Worm (Caenorhabditis elegans): ENCODE data around the gene F43E2.1.
A peak's percentile ranks its signal among the peaks of the same experiment; 100 is the strongest.

Gene F43E2.1

DNA sequence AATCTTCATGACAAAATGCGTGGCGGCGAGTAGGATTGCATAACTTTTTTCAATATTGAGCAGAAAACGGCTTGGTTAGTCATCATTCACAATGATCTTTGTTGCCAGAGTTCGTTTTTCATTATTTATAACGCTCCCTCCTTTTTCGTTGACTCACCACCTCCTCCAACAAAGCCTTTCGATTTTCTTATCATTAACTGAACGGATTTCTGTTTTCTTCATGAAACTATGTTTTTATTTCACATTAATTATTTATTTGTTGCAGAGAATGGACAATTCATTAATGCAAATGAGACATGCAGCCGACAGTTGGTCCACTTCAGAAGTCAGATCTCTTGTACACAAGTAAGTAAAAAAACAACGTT is 19.6 kb downstream of the F43E2.1 start, which contains the start of gene bath-44:
Gene bath-44, plus strand, starts transcription at position 266 of the 365 bp plus-strand sequence.
- TF ChIP-seq zip-8 (tag; optimal IDR thresholded peaks at IDR 0.05) = no peak
- no peak for TF ChIP-seq cnd-1 (tag; optimal IDR thresholded peaks at IDR 0.05)

DNA sequence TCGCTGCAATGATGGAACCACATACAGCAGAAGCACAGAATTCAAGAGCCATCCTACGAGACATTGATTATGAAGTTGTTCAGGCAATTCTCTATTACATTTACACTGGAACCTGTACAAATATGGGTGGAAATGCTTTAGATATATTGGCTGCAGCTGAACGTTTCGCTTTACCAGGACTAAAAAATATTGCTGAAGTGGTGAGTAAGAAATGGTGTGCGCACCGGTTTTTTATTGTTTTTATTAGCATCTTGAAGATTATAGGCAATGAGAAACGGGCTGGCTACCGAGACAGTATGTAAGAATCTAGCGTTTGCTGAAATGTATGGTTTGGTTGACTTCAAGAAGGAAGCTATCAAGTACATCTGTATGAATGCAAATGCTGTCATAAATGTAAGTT is 21.0 kb downstream of the F43E2.1 start:
- TF ChIP-seq lsy-2 (tag; optimal IDR thresholded peaks at IDR 0.05) (no peak), lin-32 (GFP tag; optimal IDR thresholded peaks at IDR 0.05) (no peak), snpc-4 (tag; optimal IDR thresholded peaks at IDR 0.05) (no peak), lin-13 (tag; optimal IDR thresholded peaks at IDR 0.05) (no peak), nhr-12 (tag; optimal IDR thresholded peaks at IDR 0.05) (no peak)

DNA sequence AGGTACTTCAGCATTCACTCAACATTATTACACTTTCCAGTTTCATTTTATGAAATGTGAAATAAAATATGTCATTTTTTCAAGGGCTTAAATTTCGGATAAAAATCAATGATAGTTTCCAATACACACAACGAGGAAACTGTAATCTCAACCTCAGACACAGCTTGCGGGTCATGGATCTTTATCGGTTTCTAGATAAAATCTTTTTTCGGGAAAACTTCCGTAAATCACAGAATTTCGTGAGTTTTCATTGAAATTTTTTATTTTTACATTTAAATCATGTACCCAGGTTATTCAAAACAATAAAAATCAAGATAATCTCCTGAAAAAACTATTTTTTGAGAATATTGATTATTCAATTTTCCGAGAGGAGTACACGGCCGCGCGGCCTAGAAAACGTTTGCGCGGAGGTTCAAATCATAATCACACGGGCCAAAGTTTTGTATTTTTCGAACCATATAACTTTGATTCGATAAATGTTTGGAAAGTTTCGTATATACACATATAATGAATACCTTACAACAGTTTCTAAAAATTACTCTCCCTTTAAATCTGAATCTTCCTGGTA is 22.3 kb downstream of the F43E2.1 start:
- TF ChIP-seq elt-1 (tag; optimal IDR thresholded peaks at IDR 0.05; ENCODE audit: borderline replicate concordance, insufficient read depth) (peak; percentile 81), ceh-83 (GFP tag; optimal IDR thresholded peaks at IDR 0.05) (no peak)

DNA sequence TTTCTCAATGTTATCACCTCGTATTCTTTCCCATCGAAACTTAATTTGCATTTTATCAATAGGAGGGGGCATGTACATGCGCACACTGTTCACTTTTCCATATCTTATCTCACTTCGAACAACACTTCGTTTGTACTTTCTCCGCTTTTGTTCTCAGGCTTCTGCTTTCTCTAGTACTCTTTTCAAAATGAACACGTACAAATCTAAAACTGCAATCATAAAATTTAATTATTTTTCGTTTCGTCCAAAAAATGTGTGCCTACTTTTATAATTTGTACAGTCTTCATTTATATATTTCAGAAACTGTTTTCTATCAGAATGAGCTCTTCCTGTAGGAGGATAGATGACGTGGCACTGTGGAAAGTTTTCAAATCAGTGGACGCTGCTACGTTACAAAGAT is 23.6 kb downstream of the F43E2.1 start, which contains the start of gene C07D10.1:
Gene C07D10.1, plus strand, starts transcription at position 301 of the 400 bp plus-strand sequence.
- TF ChIP-seq lin-32 (GFP tag; optimal IDR thresholded peaks at IDR 0.05) (no peak), snpc-4 (tag; optimal IDR thresholded peaks at IDR 0.05) (no peak), nhr-237 (tag; optimal IDR thresholded peaks at IDR 0.05) (no peak), unc-39 (tag; optimal IDR thresholded peaks at IDR 0.05) (no peak), hlh-1 (tag; optimal IDR thresholded peaks at IDR 0.05) (no peak), ceh-83 (GFP tag; optimal IDR thresholded peaks at IDR 0.05) (no peak), ces-1 (GFP tag; optimal IDR thresholded peaks at IDR 0.05) (no peak)

DNA sequence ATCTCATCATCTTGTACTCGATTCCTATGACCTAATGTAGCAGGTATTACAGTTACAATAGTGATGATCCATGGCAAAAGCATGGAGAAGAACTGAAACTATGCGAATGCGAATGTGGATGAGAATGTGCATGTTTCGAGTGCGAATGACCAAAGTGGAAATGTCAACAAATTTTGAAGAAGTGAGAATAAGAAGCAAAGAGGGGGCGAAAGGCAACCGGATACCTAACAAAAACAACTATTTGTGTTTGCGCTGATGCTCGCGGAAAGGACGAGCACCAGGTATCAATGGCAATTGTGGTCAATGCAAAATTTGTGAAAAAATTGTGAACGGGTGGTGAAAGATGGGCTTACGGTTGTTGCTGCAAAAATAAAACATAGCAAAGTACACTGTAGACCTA is 27.5 kb downstream of the F43E2.1 start, which contains the start of gene nas-7:
Gene nas-7, minus strand, starts transcription at position 101 of the 400 bp plus-strand sequence.
- TF ChIP-seq nhr-28 (tag; optimal IDR thresholded peaks at IDR 0.05) (no peak), ham-2 (GFP tag; optimal IDR thresholded peaks at IDR 0.05) (no peak)

DNA sequence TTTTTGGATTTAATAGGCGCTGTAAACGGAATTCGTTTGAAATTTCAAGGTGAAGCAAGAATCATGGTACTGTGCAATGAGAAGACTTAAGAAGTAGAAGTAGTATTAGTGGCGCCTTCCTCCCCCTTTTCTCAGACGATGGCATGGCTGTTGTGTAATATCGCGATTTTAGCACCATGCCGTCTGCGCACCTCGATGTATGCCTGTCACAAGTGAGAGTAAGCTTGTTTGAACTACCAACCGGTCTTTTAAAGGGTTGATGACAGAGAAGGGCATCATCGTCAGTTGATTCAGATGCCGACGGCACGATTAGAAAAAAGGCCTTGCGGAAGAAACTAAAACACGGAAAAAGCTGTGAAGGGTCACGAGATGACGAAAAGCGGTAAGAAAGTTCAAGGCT is 28.9 kb downstream of the F43E2.1 start:
- TF ChIP-seq ceh-39 (tag; optimal IDR thresholded peaks at IDR 0.05) = no peak
- no peak for TF ChIP-seq lsy-2 (tag; optimal IDR thresholded peaks at IDR 0.05)
- no peak for TF ChIP-seq mab-5 (tag; optimal IDR thresholded peaks at IDR 0.05)
- TF ChIP-seq mls-2 (tag; optimal IDR thresholded peaks at IDR 0.05) = no peak
- TF ChIP-seq sem-2 (GFP tag; optimal IDR thresholded peaks at IDR 0.05) = no peak
- no peak for TF ChIP-seq ceh-43 (GFP tag; optimal IDR thresholded peaks at IDR 0.05)
- TF ChIP-seq elt-3 (tag; optimal IDR thresholded peaks at IDR 0.05) = no peak
- no peak for TF ChIP-seq unc-39 (tag; optimal IDR thresholded peaks at IDR 0.05)
- no peak for TF ChIP-seq nhr-28 (tag; optimal IDR thresholded peaks at IDR 0.05)
- no peak for TF ChIP-seq drap-1 (GFP tag; optimal IDR thresholded peaks at IDR 0.05)
- no peak for TF ChIP-seq tbx-8 (GFP tag; optimal IDR thresholded peaks at IDR 0.05)
- no peak for TF ChIP-seq snpc-4 (tag; optimal IDR thresholded peaks at IDR 0.05)
- no peak for TF ChIP-seq unc-62 (GFP tag; optimal IDR thresholded peaks at IDR 0.05)

DNA sequence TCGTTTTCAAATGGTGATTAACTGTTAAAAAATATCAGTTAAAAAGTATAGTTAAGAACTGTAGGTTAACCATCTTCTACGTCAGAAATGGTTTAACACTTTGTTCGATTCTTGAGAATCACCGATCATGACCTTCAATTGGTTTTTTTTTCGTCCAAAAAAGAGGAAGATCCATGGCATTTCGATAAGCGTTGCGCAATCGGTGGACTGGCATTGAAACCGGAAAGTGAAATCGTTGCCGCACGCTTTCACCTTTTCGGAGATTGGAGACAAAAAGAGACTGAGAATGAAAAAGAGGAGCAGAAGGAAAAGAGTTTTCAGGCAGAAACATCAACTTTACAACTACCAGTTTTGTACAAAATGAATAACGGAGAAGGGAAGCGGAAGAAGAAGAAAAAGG is 30.2 kb downstream of the F43E2.1 start:
- TF ChIP-seq ham-2 (GFP tag; optimal IDR thresholded peaks at IDR 0.05) = peak; percentile 24
- peak; percentile 68 for TF ChIP-seq zip-8 (tag; optimal IDR thresholded peaks at IDR 0.05)
- peak; percentile 89 for TF ChIP-seq blmp-1 (tag; optimal IDR thresholded peaks at IDR 0.05)
- TF ChIP-seq nhr-28 (tag; optimal IDR thresholded peaks at IDR 0.05) = no peak

DNA sequence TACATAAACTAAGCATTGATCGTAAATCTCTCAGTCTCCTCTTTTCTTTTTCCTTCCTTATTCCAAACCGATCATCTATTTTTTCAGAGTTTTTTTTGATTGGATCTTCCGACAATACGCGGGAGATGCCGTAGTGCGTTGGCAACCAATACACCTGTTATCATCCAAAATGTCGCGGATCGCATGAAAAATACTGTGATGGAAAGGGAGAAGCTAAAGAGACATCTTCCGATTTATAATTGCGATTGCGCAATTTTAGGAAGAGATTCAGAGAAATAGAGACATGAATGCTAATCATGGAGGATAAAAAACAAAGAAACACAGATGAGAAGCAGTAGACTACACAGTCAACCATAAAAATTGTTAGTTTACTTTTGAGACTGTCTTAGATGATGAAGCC is 31.4 kb downstream of the F43E2.1 start:
- TF ChIP-seq mls-2 (tag; optimal IDR thresholded peaks at IDR 0.05) = no peak
- peak; percentile 28 for TF ChIP-seq zip-8 (tag; optimal IDR thresholded peaks at IDR 0.05)

DNA sequence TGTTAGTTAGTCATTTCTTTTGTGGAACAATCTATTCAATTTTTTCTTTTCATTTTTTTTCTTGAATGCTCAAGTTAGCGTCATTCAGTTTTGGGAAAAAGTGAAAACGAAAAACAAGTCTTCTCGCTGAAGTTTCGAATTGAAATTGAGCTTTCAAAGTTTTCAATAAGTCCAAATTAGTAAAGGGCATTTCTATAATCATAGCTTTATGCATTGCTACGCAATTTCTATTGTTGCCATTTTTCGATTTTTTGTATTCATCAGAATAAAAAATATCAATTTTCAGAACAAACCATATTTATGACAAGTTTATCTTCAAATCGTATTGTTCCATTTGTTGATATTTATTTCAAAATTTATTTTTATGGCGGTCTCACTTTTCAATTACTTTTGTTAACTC is 33.1 kb downstream of the F43E2.1 start, which contains the start of gene srd-55:
Gene srd-55, plus strand, starts transcription at position 301 of the 400 bp plus-strand sequence.
- TF ChIP-seq M03D4.4 (tag; optimal IDR thresholded peaks at IDR 0.05) (no peak), sptf-1 (tag; optimal IDR thresholded peaks at IDR 0.05) (no peak), unc-39 (tag; optimal IDR thresholded peaks at IDR 0.05) (no peak), snpc-4 (tag; optimal IDR thresholded peaks at IDR 0.05) (no peak), ceh-43 (GFP tag; optimal IDR thresholded peaks at IDR 0.05) (no peak), sem-2 (GFP tag; optimal IDR thresholded peaks at IDR 0.05) (no peak), mls-2 (tag; optimal IDR thresholded peaks at IDR 0.05) (no peak), drap-1 (GFP tag; optimal IDR thresholded peaks at IDR 0.05) (no peak)

Measured in whole organism, mixed stage, embryonic.